Worm (Caenorhabditis elegans) whole organism, dauer: Measurements from ENCODE around the gene F08F1.9.
"Not testable (repeated sequence)": the region's sequence is repeated elsewhere in the genome, so short reads cannot be mapped to it uniquely, and the experiment has no call there.

Experiments
- unc-62 ChIP-seq: sonication (generic microtip); optimal IDR thresholded peaks from 2 replicates; lab custom pipeline; 2017; ENCODE audit warnings: missing biosample characterization, missing genetic modification reagents, missing genetic modification characterization

The F08F1.9 gene

DNA sequence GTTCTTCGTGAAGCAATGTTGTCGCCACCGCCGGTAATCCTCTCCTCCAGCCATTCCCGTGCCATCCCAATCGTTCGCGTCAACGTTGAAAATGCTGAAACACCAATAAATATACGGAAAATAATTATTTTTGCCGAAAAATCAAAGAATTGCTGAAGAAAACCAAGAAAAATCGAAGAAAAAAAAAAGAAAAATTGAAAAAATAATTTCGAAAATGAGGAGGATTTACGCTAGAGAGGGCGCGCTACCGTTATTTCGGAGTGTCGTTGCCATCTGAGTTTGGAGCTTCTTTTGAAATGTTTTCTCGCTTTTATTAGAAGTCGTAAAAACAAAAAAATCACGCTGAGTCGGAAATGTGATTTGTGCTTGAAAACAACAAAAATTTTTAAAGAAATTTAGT is at the start of gene F08F1.9:
F08F1.9 (minus strand) TSS at position 101 of the 400 bp plus-strand sequence.
- not testable (repeated sequence) for TF ChIP-seq unc-62

DNA sequence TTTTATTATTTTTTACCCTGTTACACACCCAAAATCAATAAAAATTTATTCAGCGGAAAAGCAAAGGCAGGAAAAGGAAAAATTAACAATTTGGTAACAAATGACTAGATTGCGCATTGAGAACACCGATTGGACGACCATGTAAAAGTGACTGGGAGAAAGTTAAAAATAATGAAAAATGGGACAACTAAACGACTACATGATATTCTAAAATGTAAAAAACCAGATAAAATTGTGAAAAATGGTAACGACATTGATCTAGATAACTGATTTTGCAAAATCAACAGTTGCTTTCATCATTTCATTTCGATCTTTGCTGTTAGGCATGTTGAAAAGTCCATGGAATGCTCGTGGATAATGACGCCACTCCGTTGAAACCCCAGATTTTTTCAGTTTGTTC is 49.1 kb upstream of the F08F1.9 start:
- no peak for TF ChIP-seq unc-62

DNA sequence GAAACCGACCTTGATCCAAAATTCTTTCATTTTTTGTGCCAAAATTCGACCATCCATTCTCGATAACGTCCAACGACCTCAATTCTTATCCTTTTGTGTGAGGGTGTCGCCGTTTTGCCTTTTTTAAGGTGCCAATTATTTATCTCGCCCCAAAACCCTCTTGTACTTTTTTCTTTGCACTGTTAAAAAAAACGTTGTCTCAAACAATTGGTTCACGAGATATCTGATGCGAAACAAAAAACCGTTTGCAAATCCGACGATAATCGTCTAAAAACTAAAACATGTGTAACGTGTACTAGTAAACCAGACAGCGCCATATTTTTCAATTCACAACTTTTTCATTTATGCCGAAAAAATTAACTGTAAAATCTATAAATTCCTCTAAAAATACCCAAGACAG is 46.7 kb upstream of the F08F1.9 start, which contains the start of gene F16F9.3:
F16F9.3 (plus strand) TSS at position 301 of the 400 bp plus-strand sequence.
- TF ChIP-seq unc-62: no peak

DNA sequence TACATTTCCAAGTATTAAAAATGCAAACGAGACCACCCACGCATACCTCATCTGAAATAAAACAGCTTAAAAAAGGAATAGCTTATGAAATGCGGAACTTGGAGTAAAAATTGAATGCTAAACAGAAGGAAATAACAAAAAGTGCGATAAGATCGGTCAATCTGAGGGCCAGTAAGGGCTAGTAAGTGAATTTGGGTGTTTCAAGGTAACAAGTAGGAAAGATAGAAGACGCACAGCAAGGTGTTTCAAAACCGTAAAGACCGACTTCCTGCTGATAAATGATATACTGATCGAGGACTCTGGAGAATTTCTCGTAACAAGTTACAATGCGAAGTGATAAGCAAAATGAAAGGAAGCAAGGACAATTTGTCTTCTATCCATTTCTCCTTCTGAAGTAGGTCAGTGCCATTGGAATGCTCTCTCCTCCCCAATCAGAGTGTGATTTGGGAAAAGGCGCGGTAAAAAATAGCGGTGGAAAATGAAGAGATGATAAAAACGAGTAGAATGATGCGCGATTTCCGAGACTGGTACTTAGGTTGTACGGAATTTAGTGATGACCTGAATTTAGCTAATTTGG is 45.0 kb upstream of the F08F1.9 start, which contains the start of gene dpy-6:
dpy-6 (minus strand) TSS at position 51 of the 577 bp plus-strand sequence.
- no peak for TF ChIP-seq unc-62

DNA sequence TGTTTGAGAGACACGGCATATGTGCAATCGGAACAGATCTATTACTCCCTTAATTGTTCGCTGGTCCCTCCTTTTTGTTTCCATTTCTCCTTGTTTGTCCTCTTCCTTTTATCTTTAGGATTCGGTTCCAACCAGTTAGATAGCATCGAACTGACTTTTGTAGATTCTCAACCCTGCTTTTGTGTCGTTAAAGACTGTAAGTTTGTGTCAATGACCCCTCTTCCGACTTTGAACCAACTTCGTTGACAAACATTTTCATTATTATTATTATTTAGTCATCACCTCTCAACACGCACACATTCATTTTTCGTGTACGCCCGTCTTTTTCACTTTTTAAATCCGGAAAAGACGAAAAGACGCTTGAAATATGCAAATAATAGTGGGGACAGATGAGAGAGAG is 35.5 kb upstream of the F08F1.9 start, which contains the start of gene F16F9.1:
F16F9.1 (plus strand) TSS at position 301 of the 400 bp plus-strand sequence.
- TF ChIP-seq unc-62: no peak

DNA sequence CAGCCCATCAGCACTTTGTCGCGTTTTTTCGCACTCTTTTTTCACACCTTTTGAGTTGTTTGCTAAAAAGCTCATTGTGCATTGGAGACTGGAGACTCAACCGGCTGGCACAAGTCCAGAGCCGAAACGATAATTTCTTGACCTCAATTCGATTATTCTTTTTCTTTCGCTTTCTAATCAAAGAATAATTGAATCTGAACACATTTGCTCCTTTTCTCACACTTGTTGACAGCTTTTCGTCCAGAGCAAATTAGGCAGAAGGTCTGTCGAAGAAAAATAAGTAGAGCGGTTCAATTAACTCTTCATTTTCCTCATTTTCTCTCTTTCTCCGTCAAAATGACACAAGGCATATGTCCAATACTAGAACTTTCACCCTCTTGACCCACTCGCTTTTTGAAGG is 34.3 kb upstream of the F08F1.9 start:
- TF ChIP-seq unc-62: no peak

DNA sequence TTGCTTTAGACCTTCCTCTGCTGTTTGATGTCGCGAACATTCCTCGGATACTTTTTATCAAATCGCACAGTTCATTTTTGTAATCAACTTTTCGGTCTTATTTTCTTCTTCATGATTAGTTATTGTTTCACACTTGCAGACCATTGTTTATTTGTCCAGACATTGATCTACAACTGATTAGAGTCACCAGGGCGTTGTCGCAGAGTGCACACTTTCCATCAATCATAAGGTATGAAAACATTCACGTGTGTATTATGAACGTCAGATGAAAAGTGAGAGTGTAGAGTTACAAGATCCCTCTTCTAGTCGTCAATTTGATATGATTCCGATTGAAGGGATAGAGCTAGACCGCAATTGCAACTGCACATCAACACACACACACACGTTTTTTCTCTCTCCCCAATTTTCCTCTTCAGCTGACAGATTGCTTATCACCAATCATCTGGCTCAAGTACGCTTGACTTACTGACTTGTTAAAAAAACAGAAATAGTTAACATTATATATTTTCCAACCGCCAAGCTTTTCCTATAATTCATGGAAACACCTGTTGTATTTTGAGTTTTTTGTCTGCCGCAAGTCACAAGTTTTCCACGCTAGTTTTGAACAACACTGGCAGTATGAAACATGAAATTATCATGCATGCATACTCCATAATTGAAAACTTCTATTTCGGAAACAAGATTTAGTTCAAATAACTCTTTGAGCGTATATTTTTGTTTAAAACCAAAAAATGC is 29.5 kb upstream of the F08F1.9 start:
- TF ChIP-seq unc-62: no peak

DNA sequence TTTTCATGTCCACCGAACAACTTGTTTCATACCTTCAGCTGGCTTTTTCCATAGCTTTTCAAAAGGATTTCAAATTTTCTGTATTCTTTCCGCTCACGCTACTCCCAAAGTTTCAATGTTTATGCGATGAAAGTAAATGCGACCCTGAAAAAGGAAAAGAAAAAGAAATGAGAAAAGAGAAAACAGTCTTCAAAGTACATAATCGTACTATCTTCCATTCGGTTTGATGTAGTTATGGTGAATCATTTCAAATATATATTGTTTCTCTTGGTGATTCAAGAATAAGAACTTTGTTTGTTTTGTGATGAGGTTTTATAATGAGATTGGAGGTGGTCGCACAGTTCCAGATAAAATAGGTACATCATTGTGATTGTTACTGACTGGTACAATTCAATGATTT is 28.1 kb upstream of the F08F1.9 start:
- TF ChIP-seq unc-62: no peak

DNA sequence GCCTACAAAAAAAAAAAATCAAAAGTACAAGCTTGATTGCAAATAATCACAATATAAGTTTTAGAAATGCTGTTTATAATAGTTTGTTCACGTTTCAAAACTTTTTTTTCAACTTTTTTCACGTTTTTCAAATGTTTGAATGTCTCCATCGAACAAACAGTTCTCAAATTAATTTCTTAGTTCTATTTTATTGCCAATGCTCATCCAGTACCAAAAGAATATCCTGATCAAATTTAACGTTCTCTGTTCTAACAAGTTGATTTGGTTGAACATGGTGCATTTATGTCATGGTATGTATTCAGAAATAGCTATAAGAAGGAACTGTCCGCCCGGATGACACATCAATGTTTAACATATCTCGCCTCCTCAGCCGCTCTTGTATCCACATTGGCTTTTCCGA is 21.7 kb upstream of the F08F1.9 start, which contains the start of gene kin-9:
kin-9 (plus strand) TSS at position 301 of the 400 bp plus-strand sequence.
- no peak for TF ChIP-seq unc-62

DNA sequence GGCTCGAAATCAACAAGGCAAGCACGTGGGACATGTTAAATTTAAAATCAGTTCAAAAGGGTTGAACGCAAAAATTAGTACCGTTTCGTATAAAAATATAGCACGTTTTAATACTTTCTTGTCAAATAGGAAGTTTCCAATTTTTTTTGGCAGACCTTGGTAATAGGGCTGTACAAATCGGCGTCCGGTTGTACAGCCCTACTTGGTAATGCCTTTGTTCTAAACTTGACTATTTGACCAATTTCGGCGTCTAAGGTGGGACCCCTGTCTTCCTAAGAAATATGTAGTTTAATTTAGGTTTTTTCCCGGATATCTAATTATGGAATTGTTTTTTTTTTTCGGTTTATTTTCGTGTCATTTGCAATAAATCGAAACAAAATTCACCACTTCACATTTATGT is 18.8 kb upstream of the F08F1.9 start:
- no peak for TF ChIP-seq unc-62

DNA sequence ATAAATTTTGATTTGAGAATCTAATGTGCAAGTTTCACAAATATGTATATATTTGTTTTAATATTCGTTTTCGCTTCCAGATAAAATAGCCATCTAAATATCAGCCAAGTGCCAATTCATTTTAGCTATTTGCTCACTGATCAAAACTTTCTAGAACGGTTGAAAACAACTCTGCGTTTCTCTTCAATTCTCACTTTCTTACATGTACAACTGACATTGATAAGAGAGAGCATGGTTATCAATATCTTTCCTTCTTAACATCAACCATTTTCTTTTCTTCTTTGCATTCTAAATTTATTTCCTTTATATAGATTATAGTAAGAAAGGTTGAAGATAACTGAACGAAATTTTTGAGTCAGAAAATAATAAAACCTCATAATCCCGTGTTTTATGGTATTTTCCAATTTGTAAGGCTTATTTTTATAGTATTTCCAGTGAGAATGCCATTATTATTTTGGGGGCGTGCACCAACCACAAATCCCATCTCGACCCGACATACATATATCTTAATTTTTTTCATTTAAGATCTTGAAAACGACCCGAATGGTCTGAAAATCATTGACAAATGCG is 17.8 kb upstream of the F08F1.9 start, which contains the start of gene F08F1.3:
F08F1.3 (plus strand) TSS at position 520 of the 570 bp plus-strand sequence.
- TF ChIP-seq unc-62: no peak

DNA sequence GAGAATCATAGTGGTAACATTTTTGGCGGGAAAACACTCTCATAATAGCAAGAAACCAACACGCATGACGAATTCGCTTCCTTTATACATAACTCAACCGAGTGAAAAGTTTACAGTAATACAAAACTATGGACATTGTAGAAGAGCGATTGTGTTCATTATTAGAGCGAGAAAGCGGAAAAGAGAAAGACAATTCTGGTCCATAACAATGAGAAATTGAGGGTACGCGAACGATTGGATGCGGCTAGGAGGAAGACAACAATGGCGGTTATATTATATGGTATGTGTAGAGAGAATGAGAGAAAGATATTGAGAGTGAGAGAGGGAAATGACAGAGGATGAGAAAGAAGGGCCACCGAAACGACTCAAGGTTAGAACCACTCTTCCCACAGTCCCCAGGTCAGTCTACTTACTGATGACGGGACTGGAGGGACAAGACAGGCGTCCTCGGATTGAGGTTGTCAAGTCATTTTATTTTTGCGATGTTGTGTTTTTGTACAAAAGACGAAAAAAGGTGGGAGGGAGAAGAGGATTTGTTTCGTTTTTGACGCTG is 15.6 kb upstream of the F08F1.9 start:
- TF ChIP-seq unc-62: no peak

DNA sequence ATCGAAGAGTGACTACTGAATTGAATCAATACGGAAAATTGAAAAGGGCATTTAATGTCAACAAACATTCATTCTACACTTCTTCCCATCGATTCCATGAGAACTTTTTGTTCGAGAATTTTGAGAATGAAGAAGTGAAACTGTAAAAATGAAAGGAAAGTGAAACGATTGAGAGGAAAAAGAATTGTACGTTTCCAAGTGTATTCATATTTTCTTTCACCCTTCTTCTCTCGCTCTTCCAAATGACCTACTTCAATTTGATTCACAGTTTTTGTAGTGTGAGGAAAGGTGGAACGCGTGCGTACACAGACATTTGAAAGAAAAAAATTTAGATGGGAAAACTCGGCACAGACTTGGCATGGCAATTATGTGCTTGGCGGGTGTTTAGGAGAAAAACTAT is 13.6 kb upstream of the F08F1.9 start:
- no peak for TF ChIP-seq unc-62

DNA sequence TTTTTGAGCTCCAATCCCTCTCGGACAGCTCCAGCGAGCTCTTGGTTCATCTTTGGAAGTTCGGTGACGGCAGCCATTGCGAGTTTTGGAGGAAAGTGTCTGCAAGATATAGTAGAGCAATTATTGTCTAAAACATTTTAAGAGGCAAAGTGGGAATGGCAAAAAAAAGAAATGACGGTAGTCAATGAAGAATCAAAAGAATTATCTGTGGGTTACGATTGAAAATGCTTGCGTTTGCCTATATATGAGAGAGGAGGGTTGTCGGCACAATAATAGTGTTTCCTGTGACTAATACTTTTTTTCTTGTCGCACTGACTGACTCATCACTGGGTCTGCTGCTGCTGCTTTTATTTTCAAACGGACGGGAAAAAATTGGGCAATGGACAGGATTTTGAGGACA is 13.0 kb upstream of the F08F1.9 start, which contains the start of gene tth-1:
tth-1 (minus strand) TSS at position 101 of the 400 bp plus-strand sequence.
- no peak for TF ChIP-seq unc-62

DNA sequence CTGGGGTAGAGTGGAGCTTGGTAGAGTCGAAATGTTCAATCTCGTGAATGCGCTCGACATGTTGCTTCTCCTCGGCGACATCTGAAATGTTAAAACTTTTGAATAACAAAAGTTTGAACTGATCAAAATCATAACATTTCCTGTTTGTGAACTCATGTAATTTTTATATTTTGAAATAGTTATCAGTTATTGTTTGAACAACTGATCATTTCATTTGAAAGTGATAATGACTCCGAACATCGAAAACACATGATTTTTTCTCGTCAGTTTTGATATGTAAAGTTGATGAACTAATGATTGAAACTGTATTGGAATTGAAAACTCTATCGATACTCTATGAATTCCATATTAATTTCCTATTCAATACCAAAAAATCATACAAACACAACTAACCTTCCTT is 12.5 kb upstream of the F08F1.9 start:
- TF ChIP-seq unc-62: no peak

DNA sequence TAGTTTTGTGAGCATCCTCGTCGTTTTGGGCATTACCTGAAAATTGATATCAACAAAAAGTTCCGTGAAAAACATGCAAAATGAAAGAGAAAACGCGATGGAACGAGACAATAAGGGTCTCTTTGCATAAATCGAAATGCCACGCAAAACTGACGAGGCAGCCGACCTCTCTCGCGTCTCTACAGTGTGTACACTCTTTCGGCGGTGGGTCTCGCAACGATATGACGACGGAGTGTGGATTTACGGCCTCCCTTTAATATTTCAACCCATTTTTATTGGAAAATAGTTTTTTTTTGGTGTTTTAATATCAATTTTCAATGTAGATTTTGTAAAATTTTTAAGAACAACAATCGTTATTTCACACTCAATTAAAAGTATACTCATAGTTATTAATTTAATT is 11.4 kb upstream of the F08F1.9 start, which contains the start of gene tag-123:
tag-123 (minus strand) TSS at position 36 of the 400 bp plus-strand sequence.
- no peak for TF ChIP-seq unc-62

DNA sequence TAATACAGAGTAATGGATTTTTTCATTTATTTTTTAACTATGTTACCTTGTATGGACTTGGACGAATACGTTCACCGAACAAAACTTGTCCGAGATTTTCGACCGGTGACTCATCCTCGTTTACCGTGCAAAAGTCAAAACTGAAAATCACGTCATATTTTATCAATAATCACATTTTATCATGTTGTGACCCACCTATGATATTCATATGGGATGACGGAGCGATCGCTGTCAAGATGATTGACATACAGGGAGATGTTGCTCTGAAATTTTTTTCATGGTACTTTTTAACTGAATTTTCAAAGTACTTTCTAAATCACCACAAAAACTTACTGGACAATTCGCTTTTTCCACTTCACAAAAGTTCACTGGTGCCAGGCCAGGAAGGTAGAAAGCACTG is 10.9 kb upstream of the F08F1.9 start:
- TF ChIP-seq unc-62: no peak
